Worm (Caenorhabditis elegans) whole organism, late embryonic: ENCODE measurements around the gene F14H3.15.

Experiments used
- C08G9.2 ChIP-seq: sonication (generic microtip); optimal IDR thresholded peaks from 2 replicates; lab custom pipeline; 2016; ENCODE audit warnings: mild to moderate bottlenecking, missing genetic modification characterization, moderate library complexity, missing compliant biosample characterization
- F13H6.1 ChIP-seq: sonication (generic microtip); optimal IDR thresholded peaks from 2 replicates; lab custom pipeline; 2016; ENCODE audit warnings: missing genetic modification characterization, missing compliant biosample characterization
- K09A11.1 ChIP-seq: sonication (generic microtip); optimal IDR thresholded peaks from 2 replicates; lab custom pipeline; 2017; ENCODE audit warnings: antibody characterized with exemption, mild to moderate bottlenecking, missing genetic modification characterization, missing compliant biosample characterization; ENCODE audit not compliant: insufficient read depth
- ahr-1 ChIP-seq: sonication (generic microtip); optimal IDR thresholded peaks from 2 replicates; lab custom pipeline; 2016; ENCODE audit warnings: missing genetic modification characterization, missing compliant biosample characterization
- ceh-14 ChIP-seq: sonication (generic microtip); optimal IDR thresholded peaks from 2 replicates; lab custom pipeline; 2016; ENCODE audit warnings: missing genotype, missing genetic modification characterization, missing compliant biosample characterization
- ceh-19 ChIP-seq: fragments of 200-800 bp; sonication (Bioruptor generic); optimal IDR thresholded peaks from 2 replicates; lab custom pipeline; 2018; ENCODE audit warnings: mild to moderate bottlenecking, missing genetic modification characterization, missing compliant biosample characterization
- ceh-24 ChIP-seq: sonication (generic microtip); optimal IDR thresholded peaks from 2 replicates; lab custom pipeline; 2016; ENCODE audit warnings: mild to moderate bottlenecking, missing genetic modification characterization, missing compliant biosample characterization
- ceh-30 ChIP-seq: fragments of 150-350 bp; optimal IDR thresholded peaks from 2 replicates; lab custom pipeline; 2014; ENCODE audit warnings: missing biosample characterization, missing genetic modification characterization
- ceh-45 ChIP-seq: fragments of 200-800 bp; sonication (Bioruptor generic); IDR thresholded peaks from 2 replicates; pipeline ENCODE4 v1.3.6; 2022; ENCODE audit warnings: missing genetic modification reagents, missing genetic modification characterization, missing compliant biosample characterization
- ceh-6 ChIP-seq: fragments of 200-800 bp; sonication (Bioruptor generic); optimal IDR thresholded peaks from 2 replicates; lab custom pipeline; 2018; ENCODE audit warnings: mild to moderate bottlenecking, missing genetic modification characterization, missing compliant biosample characterization
- dmd-4 ChIP-seq: sonication (generic microtip); optimal IDR thresholded peaks from 2 replicates; lab custom pipeline; 2016; ENCODE audit warnings: borderline replicate concordance, missing genetic modification characterization, missing compliant biosample characterization
- elt-2 ChIP-seq: sonication (generic microtip); optimal IDR thresholded peaks from 2 replicates; lab custom pipeline; 2016; ENCODE audit warnings: missing genetic modification reagents, missing genetic modification characterization, missing compliant biosample characterization
- elt-4 ChIP-seq: sonication (generic microtip); optimal IDR thresholded peaks from 2 replicates; lab custom pipeline; 2016; ENCODE audit warnings: missing genetic modification characterization, missing compliant biosample characterization
- eyg-1 ChIP-seq: sonication (generic microtip); optimal IDR thresholded peaks from 2 replicates; lab custom pipeline; 2016; ENCODE audit warnings: missing genotype, missing genetic modification characterization, missing compliant biosample characterization
- fkh-10 ChIP-seq: fragments of 150-350 bp; optimal IDR thresholded peaks from 2 replicates; lab custom pipeline; 2014; ENCODE audit warnings: missing biosample characterization, missing genetic modification reagents, missing genetic modification characterization
- fkh-6 ChIP-seq: sonication (generic microtip); optimal IDR thresholded peaks from 2 replicates; lab custom pipeline; 2016; ENCODE audit warnings: missing genetic modification characterization, missing compliant biosample characterization
- gmeb-2 ChIP-seq: sonication (generic microtip); optimal IDR thresholded peaks from 2 replicates; lab custom pipeline; 2016; ENCODE audit warnings: missing genetic modification characterization, inconsistent platforms, missing compliant biosample characterization
- hlh-13 ChIP-seq: fragments of 200-800 bp; sonication (Bioruptor generic); optimal IDR thresholded peaks from 2 replicates; lab custom pipeline; 2018; ENCODE audit warnings: mild to moderate bottlenecking, missing genetic modification characterization, missing compliant biosample characterization
- hlh-6 ChIP-seq: sonication (generic microtip); optimal IDR thresholded peaks from 2 replicates; lab custom pipeline; 2016; ENCODE audit warnings: missing genotype, missing genetic modification characterization, missing compliant biosample characterization
- hlh-8 ChIP-seq: sonication (generic microtip); optimal IDR thresholded peaks from 2 replicates; lab custom pipeline; 2016; ENCODE audit warnings: missing genotype, missing genetic modification characterization, missing compliant biosample characterization
- lim-6 ChIP-seq: sonication (generic microtip); optimal IDR thresholded peaks from 2 replicates; lab custom pipeline; 2016; ENCODE audit warnings: missing genetic modification characterization, missing compliant biosample characterization
- nhr-11 ChIP-seq: fragments of 150-350 bp; optimal IDR thresholded peaks from 2 replicates; lab custom pipeline; 2014; ENCODE audit warnings: missing biosample characterization, missing genetic modification characterization
- nhr-232 ChIP-seq: sonication (generic microtip); optimal IDR thresholded peaks from 2 replicates; lab custom pipeline; 2016; ENCODE audit warnings: missing genetic modification characterization, missing compliant biosample characterization
- npax-4 ChIP-seq: sonication (generic microtip); optimal IDR thresholded peaks from 2 replicates; lab custom pipeline; 2016; ENCODE audit warnings: missing genetic modification characterization, missing compliant biosample characterization
- pag-3 ChIP-seq: sonication (generic microtip); optimal IDR thresholded peaks from 2 replicates; lab custom pipeline; 2016; ENCODE audit warnings: missing compliant biosample characterization, missing genetic modification characterization, borderline replicate concordance
- rnt-1 ChIP-seq: sonication (generic microtip); optimal IDR thresholded peaks from 2 replicates; lab custom pipeline; 2016; ENCODE audit warnings: missing genetic modification characterization, missing compliant biosample characterization
- sdc-2 ChIP-seq: sonication (generic microtip); optimal IDR thresholded peaks from 2 replicates; lab custom pipeline; 2016; ENCODE audit warnings: missing genotype, missing genetic modification characterization, missing compliant biosample characterization
- sox-4 ChIP-seq: sonication (generic microtip); optimal IDR thresholded peaks from 2 replicates; lab custom pipeline; 2017; ENCODE audit warnings: mild to moderate bottlenecking, missing genetic modification characterization, inconsistent platforms, missing compliant biosample characterization
- syd-9 ChIP-seq: sonication (generic microtip); optimal IDR thresholded peaks from 2 replicates; lab custom pipeline; 2016; ENCODE audit warnings: mild to moderate bottlenecking, missing genetic modification characterization, moderate library complexity, missing compliant biosample characterization
- ttx-3 ChIP-seq: sonication (generic microtip); optimal IDR thresholded peaks from 2 replicates; lab custom pipeline; 2016; ENCODE audit warnings: missing genetic modification reagents, missing genetic modification characterization, missing compliant biosample characterization
- unc-3 ChIP-seq, 2 experiments: fragments of 200-800 bp in 1 of 2; sonication (Bioruptor generic) in 1 of 2; sonication (generic microtip) in 1 of 2; conservative IDR thresholded peaks in 1 of 2; optimal IDR thresholded peaks in 1 of 2; 2 replicates each; pipeline versions ENCODE4 v1.3.6 to Lab custom; 2016 to 2022; ENCODE audit warnings: missing compliant biosample characterization in 2 of 2, missing genetic modification characterization in 2 of 2, missing genetic modification reagents in 1 of 2
- zip-5 ChIP-seq: sonication (generic microtip); optimal IDR thresholded peaks from 2 replicates; lab custom pipeline; 2016; ENCODE audit warnings: missing genetic modification characterization, missing compliant biosample characterization
- ztf-16 ChIP-seq: sonication (generic microtip); optimal IDR thresholded peaks from 2 replicates; lab custom pipeline; 2017; ENCODE audit warnings: missing genetic modification characterization, missing compliant biosample characterization

F14H3.15 gene

ce11 chrV:16060135-16060534, at the start of gene F14H3.15:
Gene F14H3.15 (minus strand): TSS chrV:16060235.
- TF ChIP-seq eyg-1 (no peak), npax-4 (no peak), sdc-2 (tag; lab: Kevin White, UChicago) (no peak), zip-5 (tag; lab: Kevin White, UChicago) (no peak), lim-6 (tag; lab: Kevin White, UChicago) (no peak), ahr-1 (no peak), hlh-13 (GFP tag; lab: Kevin White, UChicago) (no peak), hlh-8 (no peak), pag-3 (tag; lab: Kevin White, UChicago) (no peak), ceh-14 (tag; lab: Kevin White, UChicago) (no peak), ttx-3 (tag; lab: Kevin White, UChicago) (no peak), C08G9.2 (tag; lab: Kevin White, UChicago) (no peak), ceh-24 (tag; lab: Kevin White, UChicago) (no peak), sox-4 (tag; lab: Kevin White, UChicago) (no peak), rnt-1 (tag; lab: Kevin White, UChicago) (no peak), unc-3 (GFP tag; conservative IDR thresholded peaks at IDR 0.05; lab: Robert Waterston, UW) (no peak), unc-3 (tag; optimal IDR thresholded peaks at IDR 0.05; lab: Kevin White, UChicago) (no peak), ceh-30 (tag; lab: Kevin White, UChicago) (no peak), nhr-232 (no peak)
- TF ChIP-seq, all 69 proteins: peak for 0

- TF ChIP-seq ceh-24 (tag; lab: Kevin White, UChicago) (no peak), ceh-45 (GFP tag; lab: Robert Waterston, UW) (no peak), unc-3 (GFP tag; conservative IDR thresholded peaks at IDR 0.05; lab: Robert Waterston, UW) (no peak), unc-3 (tag; optimal IDR thresholded peaks at IDR 0.05; lab: Kevin White, UChicago) (no peak), nhr-11 (tag; lab: Kevin White, UChicago) (no peak), rnt-1 (tag; lab: Kevin White, UChicago) (no peak), ceh-6 (GFP tag; lab: Kevin White, UChicago) (no peak), ceh-30 (tag; lab: Kevin White, UChicago) (no peak), ttx-3 (tag; lab: Kevin White, UChicago) (no peak), gmeb-2 (no peak), hlh-8 (no peak), ceh-19 (GFP tag; lab: Kevin White, UChicago) (no peak), syd-9 (no peak), elt-4 (tag; lab: Kevin White, UChicago) (no peak), F13H6.1 (tag; lab: Kevin White, UChicago) (no peak), K09A11.1 (no peak), ztf-16 (tag; lab: Kevin White, UChicago) (no peak), hlh-13 (GFP tag; lab: Kevin White, UChicago) (no peak), npax-4 (no peak)
These were observed 43.6 kb upstream of the F14H3.15 start, which contains the start of gene argk-1 for ce11 chrV:16103594-16103993. Gene argk-1 (plus strand): TSS chrV:16103894.

ce11 chrV:16100103-16100730, 40.2 kb upstream of the F14H3.15 start, which contains the start of gene cth-1:
Gene cth-1 (plus strand): TSS chrV:16100680.
- no peak for TF ChIP-seq dmd-4 (tag; lab: Kevin White, UChicago)
- no peak for TF ChIP-seq hlh-6 (tag; lab: Kevin White, UChicago)
- no peak for TF ChIP-seq fkh-10 (GFP tag; lab: Kevin White, UChicago)
- TF ChIP-seq fkh-6 (tag; lab: Kevin White, UChicago): no peak
- peak; percentile 55 for TF ChIP-seq elt-2 (tag; lab: Kevin White, UChicago)

- TF ChIP-seq elt-2 (tag; lab: Kevin White, UChicago) (peak; percentile 50), ceh-19 (GFP tag; lab: Kevin White, UChicago) (no peak)
These were observed 39.4 kb upstream of the F14H3.15 start, which contains the start of gene str-7 for ce11 chrV:16099441-16099840. Gene str-7 (minus strand): TSS chrV:16099541.
